Fruit fly (Drosophila melanogaster) whole organism, prepupa: ENCODE results near the gene Ir94e.

ENCODE experiments used
- CG10631 ChIP-seq: fragments of 200-800 bp; sonication (Bioruptor generic); optimal IDR thresholded peaks from 2 replicates; lab custom pipeline; 2016; ENCODE audit warnings: missing biosample characterization, missing genetic modification characterization
- CG10669 ChIP-seq: fragments of 200-800 bp; sonication (Bioruptor generic); optimal IDR thresholded peaks from 3 replicates; lab custom pipeline; 2018; ENCODE audit warnings: missing biosample characterization, mild to moderate bottlenecking, missing genetic modification characterization, moderate library complexity
- CG11762 ChIP-seq: fragments of 200-800 bp; sonication (Bioruptor generic); optimal IDR thresholded peaks from 3 replicates; lab custom pipeline; 2016; ENCODE audit warnings: missing biosample characterization, missing genetic modification characterization; ENCODE audit not compliant: insufficient read depth
- CG15336 ChIP-seq: fragments of 200-800 bp; sonication (Bioruptor generic); IDR thresholded peaks from 2 replicates; pipeline ENCODE4 v1.3.6; 2022; ENCODE audit warnings: missing biosample characterization, missing genetic modification characterization
- CG1621 ChIP-seq: fragments of 200-800 bp; sonication (Bioruptor generic); optimal IDR thresholded peaks from 3 replicates; lab custom pipeline; 2018; ENCODE audit warnings: missing biosample characterization, mild to moderate bottlenecking, missing genetic modification characterization
- CG16779 ChIP-seq: fragments of 200-800 bp; sonication (Bioruptor generic); optimal IDR thresholded peaks from 3 replicates; lab custom pipeline; 2017; ENCODE audit warnings: missing biosample characterization, mild to moderate bottlenecking, missing genetic modification characterization
- CG3032 ChIP-seq: fragments of 200-800 bp; optimal IDR thresholded peaks from 2 replicates; lab custom pipeline; 2019; ENCODE audit warnings: missing biosample characterization, mild to moderate bottlenecking, missing genetic modification characterization, moderate library complexity
- CG31627 ChIP-seq: fragments of 200-800 bp; sonication (Bioruptor generic); optimal IDR thresholded peaks from 3 replicates; lab custom pipeline; 2016; ENCODE audit warnings: missing biosample characterization, missing genetic modification characterization
- CG32006 ChIP-seq: fragments of 200-800 bp; sonication (Bioruptor generic); optimal IDR thresholded peaks from 3 replicates; lab custom pipeline; 2017; ENCODE audit warnings: missing biosample characterization, mild to moderate bottlenecking, missing genetic modification characterization
- CG3919 ChIP-seq: fragments of 200-800 bp; sonication (Bioruptor generic); optimal IDR thresholded peaks from 3 replicates; lab custom pipeline; 2016; ENCODE audit warnings: missing biosample characterization, missing genetic modification characterization
- CG4318 ChIP-seq: fragments of 200-800 bp; sonication (Bioruptor generic); optimal IDR thresholded peaks from 3 replicates; lab custom pipeline; 2017; ENCODE audit warnings: missing biosample characterization, mild to moderate bottlenecking, missing genetic modification characterization
- CG6163 ChIP-seq: fragments of 200-800 bp; sonication (Bioruptor generic); IDR thresholded peaks from 3 replicates; pipeline ENCODE4 v1.3.6; 2022; ENCODE audit warnings: missing biosample characterization, missing genetic modification characterization
- CG6276 ChIP-seq: fragments of 200-800 bp; sonication (Bioruptor generic); optimal IDR thresholded peaks from 2 replicates; lab custom pipeline; 2017; ENCODE audit warnings: missing biosample characterization, mild to moderate bottlenecking, missing genetic modification characterization
- CG6792 ChIP-seq: fragments of 200-800 bp; sonication (Bioruptor generic); optimal IDR thresholded peaks from 3 replicates; lab custom pipeline; 2016; ENCODE audit warnings: missing biosample characterization, missing genetic modification characterization
- CG6808 ChIP-seq: fragments of 200-800 bp; sonication (Bioruptor generic); optimal IDR thresholded peaks from 3 replicates; lab custom pipeline; 2017; ENCODE audit warnings: missing biosample characterization, missing genetic modification characterization, mild to moderate bottlenecking, moderate library complexity, missing genetic modification reagents
- CG6854 ChIP-seq: fragments of 200-800 bp; sonication (Bioruptor generic); optimal IDR thresholded peaks from 2 replicates; lab custom pipeline; 2017; ENCODE audit warnings: missing biosample characterization, mild to moderate bottlenecking, missing genetic modification characterization
- CG8119 ChIP-seq: fragments of 200-800 bp; sonication (Bioruptor generic); IDR thresholded peaks from 3 replicates; pipeline ENCODE4 v1.3.6; 2022; ENCODE audit warnings: missing biosample characterization, missing genetic modification characterization
- CG8632 ChIP-seq: fragments of 200-800 bp; sonication (Bioruptor generic); optimal IDR thresholded peaks from 3 replicates; lab custom pipeline; 2016; ENCODE audit warnings: missing biosample characterization, missing genetic modification characterization
- CG9139 ChIP-seq: fragments of 200-800 bp; sonication (Bioruptor generic); optimal IDR thresholded peaks from 3 replicates; lab custom pipeline; 2017; ENCODE audit warnings: missing biosample characterization, mild to moderate bottlenecking, missing genetic modification characterization
- Eip78C ChIP-seq: fragments of 200-800 bp; sonication (Bioruptor generic); peaks from one replicate; lab custom pipeline; 2016; ENCODE audit warnings: missing biosample characterization, missing genetic modification characterization
- Eip93F ChIP-seq: fragments of 200-800 bp; sonication (Bioruptor generic); optimal IDR thresholded peaks from 2 replicates; lab custom pipeline; 2016; ENCODE audit warnings: missing biosample characterization, mild to moderate bottlenecking, missing genetic modification characterization
- Gug ChIP-seq: fragments of 200-800 bp; sonication (Bioruptor generic); IDR thresholded peaks from 2 replicates; pipeline ENCODE4 v1.3.6; 2022; ENCODE audit warnings: missing biosample characterization, missing genetic modification characterization
- Hr38 ChIP-seq: sonication (Bioruptor generic); optimal IDR thresholded peaks from 2 replicates; lab custom pipeline; 2016; ENCODE audit warnings: missing biosample characterization, missing genetic modification characterization
- Hr39 ChIP-seq: fragments of 200-800 bp; sonication (Bioruptor generic); optimal IDR thresholded peaks from 2 replicates; lab custom pipeline; 2016; ENCODE audit warnings: missing biosample characterization, missing genetic modification characterization
- Hr4 ChIP-seq: fragments of 200-800 bp; sonication (Bioruptor generic); optimal IDR thresholded peaks from 3 replicates; lab custom pipeline; 2016; ENCODE audit warnings: missing biosample characterization, missing genetic modification characterization
- Lpt ChIP-seq: fragments of 200-800 bp; sonication (Bioruptor generic); optimal IDR thresholded peaks from 3 replicates; lab custom pipeline; 2016; ENCODE audit warnings: missing biosample characterization, missing genetic modification characterization
- Smox ChIP-seq: fragments of 200-800 bp; sonication (Bioruptor generic); optimal IDR thresholded peaks from 3 replicates; lab custom pipeline; 2016; ENCODE audit warnings: missing biosample characterization, missing genetic modification characterization
- Sox14 ChIP-seq: fragments of 200-800 bp; sonication (Bioruptor generic); optimal IDR thresholded peaks from 3 replicates; lab custom pipeline; 2016; ENCODE audit warnings: missing biosample characterization, missing genetic modification characterization
- Sox15 ChIP-seq: fragments of 200-800 bp; sonication (Bioruptor generic); optimal IDR thresholded peaks from 3 replicates; lab custom pipeline; 2016; ENCODE audit warnings: missing biosample characterization, missing genetic modification characterization
- achi ChIP-seq: fragments of 200-800 bp; sonication (Bioruptor generic); optimal IDR thresholded peaks from 3 replicates; lab custom pipeline; 2016; ENCODE audit warnings: missing biosample characterization, missing genetic modification characterization
- cyc ChIP-seq: fragments of 200-800 bp; sonication (Bioruptor generic); optimal IDR thresholded peaks from 3 replicates; lab custom pipeline; 2016; ENCODE audit warnings: missing biosample characterization, missing genetic modification characterization
- dac ChIP-seq: fragments of 200-800 bp; sonication (Bioruptor generic); optimal IDR thresholded peaks from 2 replicates; lab custom pipeline; 2017; ENCODE audit warnings: missing biosample characterization, mild to moderate bottlenecking, missing genetic modification characterization
- dsx ChIP-seq: fragments of 200-800 bp; optimal IDR thresholded peaks from 3 replicates; lab custom pipeline; 2019; ENCODE audit warnings: missing biosample characterization, mild to moderate bottlenecking, missing genetic modification characterization, moderate library complexity; ENCODE audit not compliant: poor library complexity, severe bottlenecking
- eg ChIP-seq: fragments of 200-800 bp; sonication (Bioruptor generic); IDR thresholded peaks from 3 replicates; pipeline ENCODE4 v1.3.6; 2022; ENCODE audit warnings: missing biosample characterization, missing genetic modification characterization
- esn ChIP-seq: fragments of 200-800 bp; sonication (Bioruptor generic); optimal IDR thresholded peaks from 2 replicates; lab custom pipeline; 2016; ENCODE audit warnings: missing biosample characterization, mild to moderate bottlenecking, missing genetic modification characterization, moderate library complexity
- fd59A ChIP-seq: fragments of 200-800 bp; sonication (Bioruptor generic); optimal IDR thresholded peaks from 2 replicates; lab custom pipeline; 2017; ENCODE audit warnings: missing biosample characterization, mild to moderate bottlenecking, missing genetic modification characterization, missing genetic modification reagents
- net ChIP-seq: fragments of 200-800 bp; sonication (Bioruptor generic); optimal IDR thresholded peaks from 3 replicates; lab custom pipeline; 2016; ENCODE audit warnings: missing biosample characterization, missing genetic modification characterization
- pdm3 ChIP-seq: fragments of 200-800 bp; sonication (Bioruptor generic); optimal IDR thresholded peaks from 3 replicates; lab custom pipeline; 2016; ENCODE audit warnings: missing biosample characterization, missing genetic modification characterization
- salr ChIP-seq, 2 experiments: fragments of 200-800 bp; sonication (Bioruptor generic); optimal IDR thresholded peaks; 3 replicates each; lab custom pipeline; 2016 to 2018; ENCODE audit warnings: missing biosample characterization in 2 of 2, missing genetic modification characterization in 2 of 2, mild to moderate bottlenecking in 1 of 2
- spab ChIP-seq: fragments of 200-800 bp; sonication (Bioruptor generic); optimal IDR thresholded peaks from 2 replicates; lab custom pipeline; 2017; ENCODE audit warnings: missing biosample characterization, mild to moderate bottlenecking, missing genetic modification characterization, missing genetic modification reagents
- ss ChIP-seq, 2 experiments: fragments of 200-800 bp; sonication (Bioruptor generic); optimal IDR thresholded peaks; 2 replicates in 1 of 2; 3 replicates in 1 of 2; lab custom pipeline; 2017 to 2018; ENCODE audit warnings: mild to moderate bottlenecking in 2 of 2, missing biosample characterization in 2 of 2, missing genetic modification characterization in 2 of 2, moderate library complexity in 1 of 2
- svp ChIP-seq: fragments of 200-800 bp; sonication (Bioruptor generic); peaks from one replicate; lab custom pipeline; 2016; ENCODE audit warnings: missing biosample characterization, missing genetic modification characterization
- topi ChIP-seq: fragments of 200-800 bp; sonication (Bioruptor generic); optimal IDR thresholded peaks from 3 replicates; lab custom pipeline; 2016; ENCODE audit warnings: missing biosample characterization, missing genetic modification characterization

Gene Ir94e

dm6 chr3R:23383723-23384122 lies 21.6 kb upstream of the Ir94e start:
- no peak for TF ChIP-seq Smox
- TF ChIP-seq CG8632 (GFP tag; lab: Kevin White, UChicago) = no peak
- no peak for TF ChIP-seq CG31627 (GFP tag; lab: Kevin White, UChicago)
- no peak for TF ChIP-seq CG4318
- no peak for TF ChIP-seq pdm3 (GFP tag; lab: Kevin White, UChicago)
- TF ChIP-seq CG8119 (GFP tag; lab: Robert Waterston, UW) = no peak
- no peak for TF ChIP-seq CG10669 (GFP tag; lab: Kevin White, UChicago)
- no peak for TF ChIP-seq fd59A (GFP tag; lab: Kevin White, UChicago)
- TF ChIP-seq CG11762 (GFP tag; lab: Kevin White, UChicago) = no peak
- TF ChIP-seq CG9139 = no peak
- TF ChIP-seq Sox15 (GFP tag; lab: Kevin White, UChicago) = no peak
- no peak for TF ChIP-seq CG1621 (tag; lab: Kevin White, UChicago)
- TF ChIP-seq achi (GFP tag; lab: Kevin White, UChicago) = no peak
- TF ChIP-seq CG3032 = no peak
- TF ChIP-seq Sox14 (GFP tag; lab: Kevin White, UChicago) = no peak
- TF ChIP-seq Eip93F (GFP tag; lab: Kevin White, UChicago) = no peak
- TF ChIP-seq CG6163 (GFP tag; lab: Robert Waterston, UW) = no peak
- no peak for TF ChIP-seq svp

dm6 chr3R:23384591-23385260 lies 20.6 kb upstream of the Ir94e start, which contains the start of gene CG4393:
Gene CG4393 (minus strand): TSS chr3R:23384777.
- TF ChIP-seq Hr39 = no peak
- no peak for TF ChIP-seq CG10631 (GFP tag; lab: Kevin White, UChicago)
- TF ChIP-seq Sox14 (GFP tag; lab: Kevin White, UChicago) = peak; percentile 18
- TF ChIP-seq dsx (GFP tag; lab: Kevin White, UChicago) = no peak
- TF ChIP-seq CG10669 (GFP tag; lab: Kevin White, UChicago) = peak; percentile 20
- peak; percentile 28 to 35 for TF ChIP-seq ss (GFP tag; optimal IDR thresholded peaks at IDR 0.05; lab: Kevin White, UChicago)
- peak; percentile 33 for TF ChIP-seq svp
- TF ChIP-seq achi (GFP tag; lab: Kevin White, UChicago) = no peak
- no peak for TF ChIP-seq cyc (GFP tag; lab: Kevin White, UChicago)
- TF ChIP-seq CG3919 = peak; percentile 29
- peak; percentile 41 for TF ChIP-seq spab (GFP tag; lab: Kevin White, UChicago)
- TF ChIP-seq CG6163 (GFP tag; lab: Robert Waterston, UW) = 0 out of 3 replicates have a peak, but pooled peaks have one; percentile 46
- peak; percentile 77 for TF ChIP-seq CG6276
- peak; percentile 79 for TF ChIP-seq CG8119 (GFP tag; lab: Robert Waterston, UW)
- peak; percentile 73 for TF ChIP-seq CG15336 (GFP tag; lab: Robert Waterston, UW)
- no peak for TF ChIP-seq topi (GFP tag; lab: Kevin White, UChicago)
- peak; percentile 23 for TF ChIP-seq CG16779 (tag; lab: Kevin White, UChicago)
- peak; percentile 40 for TF ChIP-seq CG6854 (GFP tag; lab: Kevin White, UChicago)
- TF ChIP-seq Gug = no peak
- peak; percentile 27 for TF ChIP-seq CG1621 (tag; lab: Kevin White, UChicago)
- TF ChIP-seq salr (GFP tag; optimal IDR thresholded peaks at IDR 0.05; lab: Kevin White, UChicago) = peak in 1 of 2 experiments; percentile 41
- no peak for TF ChIP-seq CG31627 (GFP tag; lab: Kevin White, UChicago)
- no peak for TF ChIP-seq esn (GFP tag; lab: Kevin White, UChicago)
- TF ChIP-seq Eip78C (GFP tag; lab: Kevin White, UChicago) = peak; percentile 66
- no peak for TF ChIP-seq CG3032
- peak; percentile 59 for TF ChIP-seq Lpt
- TF ChIP-seq CG9139 = peak; percentile 56
- TF ChIP-seq Hr4 = no peak
- no peak for TF ChIP-seq Hr38
- peak; percentile 25 for TF ChIP-seq dac
- TF ChIP-seq CG32006 (GFP tag; lab: Kevin White, UChicago) = peak; percentile 36
- peak; percentile 73 for TF ChIP-seq eg (GFP tag; lab: Robert Waterston, UW)
- no peak for TF ChIP-seq Sox15 (GFP tag; lab: Kevin White, UChicago)
- peak; percentile 61 for TF ChIP-seq CG6808 (GFP tag; lab: Kevin White, UChicago)
- TF ChIP-seq CG6792 (GFP tag; lab: Kevin White, UChicago) = peak; percentile 10
- peak; percentile 50 for TF ChIP-seq net (GFP tag; lab: Kevin White, UChicago)
